Worm (Caenorhabditis elegans): ENCODE data around the gene men-1.

The men-1 gene

DNA sequence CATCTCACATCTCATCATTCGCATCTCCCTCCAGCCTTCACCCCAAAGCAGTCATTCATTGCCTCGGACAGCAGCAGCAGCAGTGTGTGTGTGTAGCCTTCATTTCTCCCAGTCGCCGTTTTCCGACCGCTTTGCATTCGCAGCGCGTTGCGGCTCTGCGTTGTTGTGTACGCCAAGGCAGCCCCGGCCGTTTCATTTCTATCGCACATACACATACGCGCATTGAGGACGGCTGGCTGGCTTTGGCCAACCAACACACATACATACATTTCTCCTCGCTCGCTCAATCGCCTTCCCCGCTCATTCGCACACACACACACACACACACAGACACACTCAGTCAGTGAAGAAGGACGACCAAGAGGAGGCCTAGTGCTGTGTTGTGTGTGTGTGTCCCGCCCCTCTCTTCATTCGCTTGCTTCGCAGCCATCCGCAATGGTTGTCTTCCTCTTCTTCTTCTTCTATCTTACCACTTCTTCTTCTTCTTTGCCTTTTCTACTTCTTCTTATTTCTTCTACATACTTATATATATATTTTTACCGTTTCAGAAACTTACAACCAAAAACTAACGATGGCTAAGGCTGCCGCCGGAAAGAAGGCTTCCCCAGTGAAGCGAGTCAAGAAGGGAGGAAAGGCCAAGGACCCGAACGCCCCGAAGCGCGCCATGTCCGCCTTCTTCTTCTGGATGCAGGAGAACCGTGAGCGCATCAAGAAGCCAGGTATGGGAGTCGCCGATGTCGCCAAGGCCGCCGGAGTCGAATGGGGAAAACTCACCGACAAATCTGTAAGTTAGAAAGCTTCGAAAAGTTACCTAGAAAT is 16.4 kb upstream of the men-1 start, which contains the start of gene hmg-1.1:
TSS of gene hmg-1.1 (plus strand) at position 549 of the 819 bp plus-strand sequence.
- TF ChIP-seq lin-15B (tag; optimal IDR thresholded peaks at IDR 0.05) (peak; percentile 59), ZK546.5 (tag; optimal IDR thresholded peaks at IDR 0.05) (no peak), egl-5 (tag; optimal IDR thresholded peaks at IDR 0.05) (peak; percentile 0), fkh-10 (GFP tag; optimal IDR thresholded peaks at IDR 0.05) (no peak), lin-39 (tag; optimal IDR thresholded peaks at IDR 0.05) (peak; percentile 11), nhr-25 (tag; optimal IDR thresholded peaks at IDR 0.05) (peak; percentile 60), elt-1 (tag; optimal IDR thresholded peaks at IDR 0.05) (peak; percentile 18), fkh-2 (tag; optimal IDR thresholded peaks at IDR 0.05) (no peak), sea-2 (GFP tag; optimal IDR thresholded peaks at IDR 0.05) (peak; percentile 40), nhr-23 (tag; optimal IDR thresholded peaks at IDR 0.05) (peak; percentile 66), ceh-16 (tag; optimal IDR thresholded peaks at IDR 0.05) (no peak), fos-1 (tag; optimal IDR thresholded peaks at IDR 0.05) (no peak), R02D3.7 (tag; optimal IDR thresholded peaks at IDR 0.05) (peak; percentile 35), egl-27 (tag; optimal IDR thresholded peaks at IDR 0.05) (peak; percentile 68), nfya-1 (tag; optimal IDR thresholded peaks at IDR 0.05; ENCODE audit: insufficient read depth) (peak; percentile 85), elt-2 (tag; optimal IDR thresholded peaks at IDR 0.05) (peak; percentile 71), nhr-11 (tag; optimal IDR thresholded peaks at IDR 0.05) (no peak), unc-39 (tag; optimal IDR thresholded peaks at IDR 0.05) (no peak), snpc-4 (tag; optimal IDR thresholded peaks at IDR 0.05) (peak; percentile 58), nhr-43 (tag; optimal IDR thresholded peaks at IDR 0.05; ENCODE audit: poor library complexity, severe bottlenecking) (peak; percentile 22), ceh-9 (tag; optimal IDR thresholded peaks at IDR 0.05) (no peak), lsy-12 (tag; optimal IDR thresholded peaks at IDR 0.05) (peak; percentile 76), skn-1 (tag; optimal IDR thresholded peaks at IDR 0.05) (peak; percentile 9), pha-4 (tag; optimal IDR thresholded peaks at IDR 0.05) (peak; percentile 83), pqm-1 (tag; optimal IDR thresholded peaks at IDR 0.05) (peak; percentile 65), jun-1 (tag; optimal IDR thresholded peaks at IDR 0.05) (peak; percentile 59), elt-3 (tag; optimal IDR thresholded peaks at IDR 0.05) (peak in 1 of 3 experiments; percentile 17), ama-1 (optimal IDR thresholded peaks at IDR 0.05) (peak; percentile 57), tbx-2 (tag; optimal IDR thresholded peaks at IDR 0.05) (peak; percentile 17), hmg-11 (tag; optimal IDR thresholded peaks at IDR 0.05) (peak; percentile 96)

DNA sequence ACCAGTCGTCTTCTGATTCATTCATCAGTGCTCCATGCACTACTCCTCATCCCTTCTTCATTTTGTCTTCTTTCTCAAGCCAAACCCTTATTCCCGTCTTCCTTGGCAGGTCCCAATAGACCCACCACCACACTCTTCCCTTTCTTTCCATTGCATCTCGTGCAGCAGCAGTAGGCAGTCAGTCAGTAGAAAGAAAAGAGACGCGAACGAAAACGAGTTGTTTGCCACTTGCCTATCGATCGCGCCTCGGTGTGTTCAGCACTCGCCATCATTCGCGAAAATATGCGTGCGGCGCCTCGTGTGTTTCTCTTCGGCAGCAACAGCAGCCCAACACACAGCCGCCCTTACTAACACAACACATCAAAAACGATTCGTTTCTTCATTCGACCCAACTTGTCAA is 15.6 kb upstream of the men-1 start:
- peak; percentile 51 for TF ChIP-seq ceh-28 (tag; optimal IDR thresholded peaks at IDR 0.05)
- TF ChIP-seq nfya-1 (tag; optimal IDR thresholded peaks at IDR 0.05; ENCODE audit: insufficient read depth), result peak; percentile 62
- peak; percentile 45 for TF ChIP-seq pha-4 (tag; optimal IDR thresholded peaks at IDR 0.05)
- peak; percentile 20 for TF ChIP-seq lin-39 (tag; optimal IDR thresholded peaks at IDR 0.05)
- peak; percentile 70 for TF ChIP-seq mdl-1 (tag; optimal IDR thresholded peaks at IDR 0.05)
- TF ChIP-seq lin-15B (tag; optimal IDR thresholded peaks at IDR 0.05), result peak; percentile 18
- peak; percentile 38 for TF ChIP-seq elt-2 (tag; optimal IDR thresholded peaks at IDR 0.05)
- no peak for TF ChIP-seq ztf-4 (tag; optimal IDR thresholded peaks at IDR 0.05)
- peak; percentile 43 for TF ChIP-seq nhr-25 (tag; optimal IDR thresholded peaks at IDR 0.05)
- peak; percentile 75 for TF ChIP-seq hmg-11 (tag; optimal IDR thresholded peaks at IDR 0.05)
- TF ChIP-seq snpc-4 (tag; optimal IDR thresholded peaks at IDR 0.05), result peak; percentile 47
- TF ChIP-seq jun-1 (tag; optimal IDR thresholded peaks at IDR 0.05), result no peak
- no peak for TF ChIP-seq nhr-43 (tag; optimal IDR thresholded peaks at IDR 0.05; ENCODE audit: poor library complexity, severe bottlenecking)
- TF ChIP-seq fkh-10 (GFP tag; optimal IDR thresholded peaks at IDR 0.05), result no peak
- no peak for TF ChIP-seq skn-1 (tag; optimal IDR thresholded peaks at IDR 0.05)
- TF ChIP-seq nhr-77 (tag; optimal IDR thresholded peaks at IDR 0.05), result no peak

DNA sequence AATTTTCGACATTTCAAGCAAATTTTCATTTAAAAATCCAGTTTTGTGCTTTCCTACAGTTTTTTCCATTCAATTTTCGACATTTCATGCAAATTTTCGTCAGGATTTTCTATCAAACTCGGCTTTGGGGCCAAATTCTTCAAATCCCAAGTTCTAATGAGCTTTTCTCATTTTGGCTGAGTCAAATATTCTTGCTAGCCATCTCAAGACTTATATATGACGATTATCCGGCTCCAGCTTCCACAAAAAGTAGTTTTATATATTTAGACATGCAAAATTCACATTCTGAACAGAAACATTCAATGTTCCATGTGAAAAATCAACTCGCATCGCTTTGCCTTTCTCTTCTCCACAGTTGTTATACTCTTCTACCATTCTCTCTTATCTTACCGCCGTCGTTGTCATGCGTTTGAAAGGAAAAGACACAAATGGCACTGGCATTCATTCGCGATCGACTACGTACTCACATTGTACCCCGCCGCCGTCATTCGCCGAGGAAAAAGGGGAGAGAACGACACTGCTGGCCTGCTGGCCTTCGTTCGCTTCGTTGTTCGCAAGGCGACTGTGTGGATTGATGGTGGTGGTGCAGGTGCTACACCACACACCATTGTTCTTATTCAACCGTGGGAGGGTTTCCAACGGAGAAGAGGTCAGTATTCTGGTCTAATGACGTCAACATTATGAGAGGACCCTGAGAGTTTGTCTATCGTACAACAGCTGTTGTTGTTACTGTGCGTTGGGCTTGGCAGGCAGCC is 14.0 kb upstream of the men-1 start:
- TF ChIP-seq pqm-1 (tag; optimal IDR thresholded peaks at IDR 0.05), result peak; percentile 52
- no peak for TF ChIP-seq elt-3 (tag; optimal IDR thresholded peaks at IDR 0.05)
- TF ChIP-seq ceh-82 (tag; optimal IDR thresholded peaks at IDR 0.05), result no peak
- no peak for TF ChIP-seq unc-62 (GFP tag; optimal IDR thresholded peaks at IDR 0.05)
- TF ChIP-seq pha-4 (tag; optimal IDR thresholded peaks at IDR 0.05), result peak; percentile 42
- no peak for TF ChIP-seq ztf-11 (tag; optimal IDR thresholded peaks at IDR 0.05)
- TF ChIP-seq daf-12 (tag; optimal IDR thresholded peaks at IDR 0.05), result no peak
- TF ChIP-seq sea-2 (GFP tag; optimal IDR thresholded peaks at IDR 0.05), result peak; percentile 9
- TF ChIP-seq hmg-11 (tag; optimal IDR thresholded peaks at IDR 0.05), result no peak
- peak; percentile 19 for TF ChIP-seq nfya-1 (tag; optimal IDR thresholded peaks at IDR 0.05; ENCODE audit: insufficient read depth)
- TF ChIP-seq snpc-4 (tag; optimal IDR thresholded peaks at IDR 0.05), result peak; percentile 42
- peak; percentile 87 for TF ChIP-seq nhr-25 (tag; optimal IDR thresholded peaks at IDR 0.05)
- peak; percentile 69 for TF ChIP-seq elt-2 (tag; optimal IDR thresholded peaks at IDR 0.05)
- peak; percentile 46 for TF ChIP-seq jun-1 (tag; optimal IDR thresholded peaks at IDR 0.05)
